Worm (Caenorhabditis elegans) whole organism, young adult: ENCODE data around the gene mfsd-11.

Experiments used
- B0035.1 ChIP-seq: sonication (generic microtip); optimal IDR thresholded peaks from 2 replicates; lab custom pipeline; 2016; ENCODE audit warnings: missing genetic modification characterization, mild to moderate bottlenecking, missing compliant biosample characterization, missing genotype, missing genetic modification reagents
- F22D6.2 ChIP-seq: sonication (generic microtip); optimal IDR thresholded peaks from 2 replicates; lab custom pipeline; 2016; ENCODE audit warnings: mild to moderate bottlenecking, missing genetic modification characterization, missing compliant biosample characterization
- F37B4.10 ChIP-seq: fragments of 200-800 bp; sonication (Bioruptor generic); IDR thresholded peaks from 2 replicates; pipeline ENCODE4 v1.3.6; 2022; ENCODE audit warnings: missing genetic modification characterization, missing compliant biosample characterization
- Y53F4B.3 ChIP-seq: fragments of 200-800 bp; sonication (Bioruptor generic); IDR thresholded peaks from 2 replicates; pipeline ENCODE4 v1.3.6; 2022; ENCODE audit warnings: missing genetic modification reagents, missing genetic modification characterization, missing compliant biosample characterization
- aptf-3 ChIP-seq: fragments of 200-800 bp; sonication (Bioruptor generic); IDR thresholded peaks from 2 replicates; pipeline ENCODE4 v1.3.6; 2022; ENCODE audit warnings: missing genetic modification characterization, missing compliant biosample characterization
- attf-5 ChIP-seq: fragments of 200-800 bp; sonication (Bioruptor generic); optimal IDR thresholded peaks from 2 replicates; lab custom pipeline; 2018; ENCODE audit warnings: mild to moderate bottlenecking, missing genetic modification characterization, missing compliant biosample characterization
- bed-1 ChIP-seq: fragments of 200-800 bp; sonication (Bioruptor generic); IDR thresholded peaks from 2 replicates; pipeline ENCODE4 v1.3.6; 2022; ENCODE audit warnings: missing genetic modification reagents, missing genetic modification characterization, missing compliant biosample characterization
- ccch-3 ChIP-seq: fragments of 200-800 bp; sonication (Bioruptor generic); optimal IDR thresholded peaks from 2 replicates; lab custom pipeline; 2018; ENCODE audit warnings: mild to moderate bottlenecking, missing genetic modification characterization, missing compliant biosample characterization
- cebp-2 ChIP-seq: fragments of 200-800 bp; sonication (Bioruptor generic); IDR thresholded peaks from 2 replicates; pipeline ENCODE4 v1.3.6; 2022; ENCODE audit warnings: missing genetic modification characterization, missing compliant biosample characterization
- ceh-58 ChIP-seq: fragments of 200-800 bp; sonication (Bioruptor generic); IDR thresholded peaks from 2 replicates; pipeline ENCODE4 v1.3.6; 2022; ENCODE audit warnings: missing genetic modification characterization, missing compliant biosample characterization
- chd-7 ChIP-seq: sonication (generic microtip); optimal IDR thresholded peaks from 2 replicates; lab custom pipeline; 2016; ENCODE audit warnings: mild to moderate bottlenecking, missing genetic modification characterization, moderate library complexity, missing compliant biosample characterization
- dox-1 ChIP-seq: fragments of 200-800 bp; sonication (Bioruptor generic); IDR thresholded peaks from 2 replicates; pipeline ENCODE4 v1.3.6; 2022; ENCODE audit warnings: missing genetic modification reagents, missing genetic modification characterization, missing compliant biosample characterization
- fkh-3 ChIP-seq: sonication (generic microtip); optimal IDR thresholded peaks from 2 replicates; lab custom pipeline; 2016; ENCODE audit warnings: mild to moderate bottlenecking, missing genetic modification characterization, missing compliant biosample characterization
- him-1 ChIP-seq: sonication (generic microtip); optimal IDR thresholded peaks from 2 replicates; lab custom pipeline; 2016; ENCODE audit warnings: missing genotype, missing genetic modification reagents, missing genetic modification characterization, missing compliant biosample characterization
- hmg-1.2 ChIP-seq: fragments of 200-800 bp; sonication (Bioruptor generic); IDR thresholded peaks from 2 replicates; pipeline ENCODE4 v1.3.6; 2022; ENCODE audit warnings: missing genetic modification reagents, missing genetic modification characterization, missing compliant biosample characterization
- hmg-20 ChIP-seq: fragments of 200-800 bp; sonication (Bioruptor generic); IDR thresholded peaks from 2 replicates; pipeline ENCODE4 v1.3.6; 2022; ENCODE audit warnings: missing genetic modification reagents, missing genetic modification characterization, missing compliant biosample characterization
- hrde-1 ChIP-seq: sonication (generic microtip); optimal IDR thresholded peaks from 2 replicates; lab custom pipeline; 2016; ENCODE audit warnings: missing genetic modification characterization, mild to moderate bottlenecking, missing compliant biosample characterization, moderate library complexity, missing genotype, missing genetic modification reagents, borderline replicate concordance
- let-526 ChIP-seq: fragments of 200-800 bp; sonication (Bioruptor generic); IDR thresholded peaks from 2 replicates; pipeline ENCODE4 v1.3.6; 2022; ENCODE audit warnings: missing genetic modification reagents, missing genetic modification characterization, missing compliant biosample characterization
- lsy-27 ChIP-seq: sonication (generic microtip); optimal IDR thresholded peaks from 2 replicates; lab custom pipeline; 2017; ENCODE audit warnings: missing genetic modification characterization, mild to moderate bottlenecking, missing compliant biosample characterization, antibody characterized with exemption, missing genotype, borderline replicate concordance; ENCODE audit not compliant: insufficient read depth
- madf-3 ChIP-seq: fragments of 200-800 bp; sonication (Bioruptor generic); IDR thresholded peaks from 2 replicates; pipeline ENCODE4 v1.3.6; 2022; ENCODE audit warnings: missing genetic modification reagents, missing genetic modification characterization, missing compliant biosample characterization
- madf-6 ChIP-seq: fragments of 200-800 bp; sonication (Bioruptor generic); IDR thresholded peaks from 2 replicates; pipeline ENCODE4 v1.3.6; 2022; ENCODE audit warnings: missing genetic modification reagents, missing genetic modification characterization, missing compliant biosample characterization
- madf-8 ChIP-seq: fragments of 200-800 bp; sonication (Bioruptor generic); conservative IDR thresholded peaks from 2 replicates; pipeline ENCODE4 v1.3.6; 2022; ENCODE audit warnings: missing genetic modification reagents, missing genetic modification characterization, missing compliant biosample characterization
- mcd-1 ChIP-seq: fragments of 200-800 bp; sonication (Bioruptor generic); IDR thresholded peaks from 2 replicates; pipeline ENCODE4 v1.3.6; 2022; ENCODE audit warnings: missing genetic modification reagents, missing genetic modification characterization, missing compliant biosample characterization
- mxl-1 ChIP-seq: sonication (generic microtip); optimal IDR thresholded peaks from 2 replicates; lab custom pipeline; 2016; ENCODE audit warnings: missing genetic modification characterization, missing compliant biosample characterization
- nfya-1 ChIP-seq: sonication (generic microtip); optimal IDR thresholded peaks from 2 replicates; lab custom pipeline; 2017; ENCODE audit warnings: antibody characterized with exemption, missing compliant biosample characterization, missing genetic modification characterization, borderline replicate concordance; ENCODE audit not compliant: insufficient read depth
- nfya-2 ChIP-seq: fragments of 200-800 bp; sonication (Bioruptor generic); IDR thresholded peaks from 2 replicates; pipeline ENCODE4 v1.3.6; 2022; ENCODE audit warnings: missing genetic modification reagents, missing genetic modification characterization, missing compliant biosample characterization
- nfyb-1 ChIP-seq: fragments of 200-800 bp; sonication (Bioruptor generic); IDR thresholded peaks from 2 replicates; pipeline ENCODE4 v1.3.6; 2022; ENCODE audit warnings: missing genetic modification reagents, missing genetic modification characterization, missing compliant biosample characterization
- nhr-80 ChIP-seq: sonication (generic microtip); optimal IDR thresholded peaks from 2 replicates; lab custom pipeline; 2016; ENCODE audit warnings: missing genetic modification characterization, missing compliant biosample characterization
- nhr-90 ChIP-seq: sonication (generic microtip); optimal IDR thresholded peaks from 2 replicates; lab custom pipeline; 2016; ENCODE audit warnings: missing genotype, mild to moderate bottlenecking, missing genetic modification characterization, missing compliant biosample characterization
- rcor-1 ChIP-seq: fragments of 200-800 bp; sonication (Bioruptor generic); IDR thresholded peaks from 2 replicates; pipeline ENCODE4 v1.3.6; 2022; ENCODE audit warnings: missing genetic modification reagents, missing genetic modification characterization, missing compliant biosample characterization
- rec-8 ChIP-seq, 2 experiments: sonication (generic microtip); optimal IDR thresholded peaks; 2 replicates each; lab custom pipeline; 2016; ENCODE audit warnings: mild to moderate bottlenecking in 2 of 2, missing genetic modification characterization in 2 of 2, missing genetic modification reagents in 2 of 2, missing genotype in 2 of 2, missing biosample characterization in 1 of 2, missing compliant biosample characterization in 1 of 2, moderate library complexity in 1 of 2
- tlf-1 ChIP-seq: fragments of 200-800 bp; sonication (Bioruptor generic); optimal IDR thresholded peaks from 2 replicates; lab custom pipeline; 2018; ENCODE audit warnings: mild to moderate bottlenecking, missing genetic modification characterization, missing compliant biosample characterization
- zfh-2 ChIP-seq: fragments of 200-800 bp; sonication (Bioruptor generic); conservative IDR thresholded peaks from 2 replicates; pipeline ENCODE4 v1.3.6; 2022; ENCODE audit warnings: missing genetic modification reagents, missing genetic modification characterization, missing compliant biosample characterization
- ztf-25 ChIP-seq: fragments of 200-800 bp; sonication (Bioruptor generic); IDR thresholded peaks from 2 replicates; pipeline ENCODE4 v1.3.6; 2022; ENCODE audit warnings: missing genetic modification reagents, missing genetic modification characterization, missing compliant biosample characterization
- ztf-28 ChIP-seq: fragments of 200-800 bp; sonication (Bioruptor generic); IDR thresholded peaks from 2 replicates; pipeline ENCODE4 v1.3.6; 2022; ENCODE audit warnings: missing genetic modification reagents, missing genetic modification characterization, missing compliant biosample characterization
- ztf-6 ChIP-seq: fragments of 200-800 bp; sonication (Bioruptor generic); IDR thresholded peaks from 2 replicates; pipeline ENCODE4 v1.3.6; 2022; ENCODE audit warnings: missing genetic modification reagents, missing genetic modification characterization, missing compliant biosample characterization

The mfsd-11 gene

DNA sequence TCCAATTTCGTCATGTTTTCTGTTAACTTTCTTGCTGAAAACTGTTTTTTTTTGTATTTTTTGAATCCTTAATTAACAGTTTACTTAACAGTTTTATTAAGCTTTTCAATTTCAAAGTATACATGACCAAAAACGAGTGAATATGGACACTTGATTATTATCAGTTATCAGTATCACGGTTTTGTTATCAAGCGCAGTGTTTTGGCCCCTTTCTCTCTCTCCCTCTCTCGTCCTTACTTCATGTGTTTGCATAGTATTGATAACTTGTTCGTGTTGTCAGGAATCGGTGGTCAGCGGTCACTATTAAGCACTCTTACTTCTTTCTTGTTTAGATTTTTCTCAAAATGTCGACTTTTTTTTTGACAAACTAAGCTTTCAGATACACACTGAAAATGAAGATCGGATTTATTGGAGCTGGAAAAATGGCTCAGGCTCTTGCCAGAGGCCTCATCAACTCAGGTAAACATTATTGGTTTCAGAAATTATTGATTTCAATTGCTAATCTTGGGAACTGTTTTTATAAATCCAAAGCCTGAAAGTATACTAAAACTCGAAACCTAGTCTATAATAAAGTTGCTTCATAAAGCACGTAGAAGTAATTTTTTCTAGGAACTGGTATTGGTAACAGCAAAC is 7.3 kb downstream of the mfsd-11 start, which contains the start of gene pycr-1:
pycr-1 (plus strand) TSS at position 380 of the 633 bp plus-strand sequence.
- TF ChIP-seq hmg-20 (GFP tag; lab: Robert Waterston, UW) (no peak), nhr-80 (tag; lab: Kevin White, UChicago) (peak; percentile 63), F22D6.2 (tag; lab: Kevin White, UChicago) (no peak)
- TF ChIP-seq, all 124 proteins: peak for 1

DNA sequence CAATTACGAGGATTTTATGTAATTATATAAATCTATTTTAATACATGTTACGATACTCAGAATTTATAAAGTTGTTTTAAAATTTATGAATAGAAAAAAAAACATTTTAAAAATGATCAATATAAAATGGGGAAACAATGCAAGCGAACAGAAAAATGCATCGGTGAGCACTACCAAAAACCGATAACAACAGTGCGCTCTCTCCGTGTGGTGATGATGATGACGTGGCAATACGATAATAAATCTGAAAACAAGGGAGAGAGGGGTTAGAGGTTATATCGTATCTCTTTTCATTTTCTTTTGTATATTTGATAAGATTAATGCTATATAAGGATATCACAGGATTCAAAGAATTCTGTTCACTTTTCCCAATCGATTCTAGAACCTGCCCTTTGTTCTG is 8.0 kb downstream of the mfsd-11 start:
- TF ChIP-seq F37B4.10 (GFP tag; lab: Robert Waterston, UW) (no peak), rcor-1 (GFP tag; lab: Robert Waterston, UW) (no peak)

DNA sequence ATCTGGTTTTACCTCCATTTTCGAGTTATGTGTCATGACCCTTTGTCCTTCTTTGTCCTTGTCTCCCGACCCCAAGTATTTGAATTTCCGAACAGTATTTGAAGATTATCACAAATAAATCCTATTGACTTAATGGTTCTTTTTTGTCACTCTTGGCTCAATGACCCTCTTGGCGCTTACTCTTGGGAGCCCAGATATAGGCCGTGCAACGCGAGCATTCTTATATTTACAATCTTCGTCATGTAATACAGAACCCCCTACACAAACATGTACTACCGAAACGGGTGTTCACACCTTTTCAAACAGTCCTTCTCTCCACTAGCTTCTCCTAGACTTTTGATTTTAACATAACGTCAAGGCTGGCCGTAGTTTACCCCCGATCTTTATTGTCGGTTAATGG is 10.2 kb downstream of the mfsd-11 start, which contains the start of gene M153.5:
M153.5 (plus strand) TSS at position 301 of the 400 bp plus-strand sequence.
- TF ChIP-seq let-526 (GFP tag; lab: Robert Waterston, UW) (no peak), B0035.1 (no peak), cebp-2 (GFP tag; lab: Robert Waterston, UW) (no peak), ccch-3 (no peak), lsy-27 (tag; lab: Kevin White, UChicago) (no peak), fkh-3 (tag; lab: Kevin White, UChicago) (no peak), rec-8 (tag; optimal IDR thresholded peaks at IDR 0.05; lab: Kevin White, UChicago) (no peak), dox-1 (no peak), hmg-1.2 (GFP tag; lab: Robert Waterston, UW) (no peak), attf-5 (GFP tag; lab: Kevin White, UChicago) (no peak), mcd-1 (GFP tag; lab: Robert Waterston, UW) (no peak), nhr-90 (no peak), tlf-1 (GFP tag; lab: Kevin White, UChicago) (no peak), ztf-6 (GFP tag; lab: Robert Waterston, UW) (no peak), madf-8 (GFP tag; lab: Robert Waterston, UW) (no peak), ceh-58 (GFP tag; lab: Robert Waterston, UW) (no peak), nfya-2 (no peak)

DNA sequence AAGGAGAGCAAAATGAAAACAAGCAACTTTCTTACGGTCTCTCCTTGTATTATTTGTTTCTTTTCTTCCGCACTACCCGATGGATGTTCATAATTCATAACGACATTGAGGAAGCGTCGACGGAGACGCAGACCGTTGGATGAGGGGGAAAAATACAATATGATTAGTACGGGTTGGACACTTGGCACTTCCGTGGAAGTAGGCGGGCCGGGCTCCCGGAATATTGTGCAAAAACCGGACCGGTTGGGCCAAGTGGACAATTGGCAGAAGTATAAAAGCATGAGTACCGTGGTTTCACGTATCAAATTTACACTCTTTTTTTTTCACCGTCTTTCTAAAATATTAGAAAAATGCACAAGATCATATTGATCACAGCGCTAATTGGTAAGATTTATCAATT is 11.3 kb downstream of the mfsd-11 start, which contains the start of gene M153.3:
M153.3 (plus strand) TSS at position 301 of the 400 bp plus-strand sequence.
- TF ChIP-seq him-1 = no peak
- no peak for TF ChIP-seq nfyb-1 (GFP tag; lab: Robert Waterston, UW)
- no peak for TF ChIP-seq nfya-1 (tag; lab: Kevin White, UChicago)
- no peak for TF ChIP-seq ztf-28 (GFP tag; lab: Robert Waterston, UW)
- TF ChIP-seq madf-6 (GFP tag; lab: Robert Waterston, UW) = no peak
- TF ChIP-seq Y53F4B.3 = no peak
- TF ChIP-seq madf-3 = no peak
- no peak for TF ChIP-seq zfh-2 (GFP tag; lab: Robert Waterston, UW)
- TF ChIP-seq chd-7 (tag; lab: Kevin White, UChicago) = no peak
- TF ChIP-seq rcor-1 (GFP tag; lab: Robert Waterston, UW) = no peak
- no peak for TF ChIP-seq ztf-25 (GFP tag; lab: Robert Waterston, UW)
- TF ChIP-seq F22D6.2 (tag; lab: Kevin White, UChicago) = no peak
- TF ChIP-seq mxl-1 (tag; lab: Kevin White, UChicago) = no peak
- no peak for TF ChIP-seq bed-1 (GFP tag; lab: Robert Waterston, UW)
- TF ChIP-seq aptf-3 = no peak
- TF ChIP-seq hrde-1 = no peak
